Worm (Caenorhabditis elegans) whole organism, L3 larva: ENCODE measurements around the gene M03F4.4.
A peak's percentile ranks its signal among the peaks of the same experiment; 100 is the strongest.

Source experiments
- R02D3.7 ChIP-seq: fragments of 150-350 bp; optimal IDR thresholded peaks from 2 replicates; lab custom pipeline; 2014; ENCODE audit warnings: missing biosample characterization, missing genetic modification characterization
- ZK546.5 ChIP-seq: sonication (generic microtip); optimal IDR thresholded peaks from 2 replicates; lab custom pipeline; 2017; ENCODE audit warnings: missing biosample characterization, missing genetic modification characterization
- aly-2 ChIP-seq: fragments of 150-350 bp; optimal IDR thresholded peaks from 2 replicates; lab custom pipeline; 2014; ENCODE audit warnings: missing biosample characterization, missing genetic modification characterization
- ceh-28 ChIP-seq: fragments of 150-350 bp; optimal IDR thresholded peaks from 2 replicates; lab custom pipeline; 2014; ENCODE audit warnings: missing biosample characterization, missing genetic modification reagents, missing genetic modification characterization
- ceh-82 ChIP-seq: fragments of 150-350 bp; optimal IDR thresholded peaks from 2 replicates; lab custom pipeline; 2014; ENCODE audit warnings: missing biosample characterization, missing genetic modification characterization
- ceh-9 ChIP-seq: sonication (generic microtip); optimal IDR thresholded peaks from 2 replicates; lab custom pipeline; 2018; ENCODE audit warnings: missing biosample characterization, missing genetic modification characterization
- daf-12 ChIP-seq: fragments of 150-350 bp; optimal IDR thresholded peaks from 2 replicates; lab custom pipeline; 2014; ENCODE audit warnings: missing biosample characterization, missing genetic modification reagents, missing genetic modification characterization
- egl-5 ChIP-seq: fragments of 150-350 bp; optimal IDR thresholded peaks from 2 replicates; lab custom pipeline; 2017; ENCODE audit warnings: missing biosample characterization, missing genetic modification reagents, missing genetic modification characterization, inconsistent platforms
- elt-1 ChIP-seq: fragments of 150-350 bp; optimal IDR thresholded peaks from 2 replicates; lab custom pipeline; 2014; ENCODE audit warnings: missing biosample characterization, missing genetic modification characterization
- elt-2 ChIP-seq: sonication (generic microtip); optimal IDR thresholded peaks from 2 replicates; lab custom pipeline; 2016; ENCODE audit warnings: missing genetic modification reagents, mild to moderate bottlenecking, missing genetic modification characterization, missing compliant biosample characterization
- elt-3 ChIP-seq, 3 experiments: fragments of 150-350 bp in 1 of 3; sonication (generic microtip) in 2 of 3; optimal IDR thresholded peaks; 2 replicates in 2 of 3; 4 replicates in 1 of 3; lab custom pipeline; 2014 to 2017; ENCODE audit warnings: missing biosample characterization in 3 of 3, missing genetic modification characterization in 3 of 3
- fkh-10 ChIP-seq: sonication (generic microtip); optimal IDR thresholded peaks from 2 replicates; lab custom pipeline; 2017; ENCODE audit warnings: missing biosample characterization, missing genetic modification reagents, missing genetic modification characterization
- fkh-2 ChIP-seq: fragments of 150-350 bp; optimal IDR thresholded peaks from 2 replicates; lab custom pipeline; 2014; ENCODE audit warnings: missing biosample characterization, missing genetic modification reagents, missing genetic modification characterization
- hmg-11 ChIP-seq: sonication (generic microtip); optimal IDR thresholded peaks from 2 replicates; lab custom pipeline; 2016; ENCODE audit warnings: missing genetic modification characterization, missing compliant biosample characterization
- jun-1 ChIP-seq: fragments of 150-350 bp; optimal IDR thresholded peaks from 2 replicates; lab custom pipeline; 2014; ENCODE audit warnings: missing biosample characterization, missing genetic modification reagents, missing genetic modification characterization
- lin-15B ChIP-seq: fragments of 150-350 bp; optimal IDR thresholded peaks from 2 replicates; lab custom pipeline; 2014; ENCODE audit warnings: missing biosample characterization, missing genetic modification characterization
- lin-39 ChIP-seq: fragments of 150-350 bp; optimal IDR thresholded peaks from 2 replicates; lab custom pipeline; 2018; ENCODE audit warnings: missing biosample characterization, missing genetic modification reagents, missing genetic modification characterization
- lsy-12 ChIP-seq: sonication (generic microtip); optimal IDR thresholded peaks from 2 replicates; lab custom pipeline; 2016; ENCODE audit warnings: mild to moderate bottlenecking, missing genetic modification characterization, missing compliant biosample characterization
- mdl-1 ChIP-seq: fragments of 150-350 bp; optimal IDR thresholded peaks from 2 replicates; lab custom pipeline; 2014; ENCODE audit warnings: missing biosample characterization, missing genetic modification characterization
- nfya-1 ChIP-seq: sonication (generic microtip); optimal IDR thresholded peaks from 2 replicates; lab custom pipeline; 2017; ENCODE audit warnings: missing genetic modification characterization, mild to moderate bottlenecking, missing compliant biosample characterization, antibody characterized with exemption, moderate library complexity; ENCODE audit not compliant: insufficient read depth
- nhr-11 ChIP-seq: fragments of 150-350 bp; optimal IDR thresholded peaks from 2 replicates; lab custom pipeline; 2014; ENCODE audit warnings: missing biosample characterization, missing genetic modification characterization
- nhr-25 ChIP-seq: sonication (generic microtip); optimal IDR thresholded peaks from 2 replicates; lab custom pipeline; 2017; ENCODE audit warnings: missing biosample characterization, missing genetic modification characterization
- nhr-43 ChIP-seq: sonication (generic microtip); optimal IDR thresholded peaks from 2 replicates; lab custom pipeline; 2016; ENCODE audit warnings: mild to moderate bottlenecking, missing genetic modification characterization, missing compliant biosample characterization; ENCODE audit not compliant: poor library complexity, severe bottlenecking
- nhr-67 ChIP-seq: fragments of 150-350 bp; optimal IDR thresholded peaks from 2 replicates; lab custom pipeline; 2014; ENCODE audit warnings: missing biosample characterization, missing genetic modification characterization
- nhr-76 ChIP-seq: fragments of 150-350 bp; sonication (generic microtip); optimal IDR thresholded peaks from 5 replicates; lab custom pipeline; 2014; ENCODE audit warnings: missing biosample characterization, missing genetic modification characterization
- nhr-77 ChIP-seq: fragments of 150-350 bp; optimal IDR thresholded peaks from 2 replicates; lab custom pipeline; 2014; ENCODE audit warnings: missing biosample characterization, missing genetic modification characterization
- pha-4 ChIP-seq: fragments of 150-350 bp; optimal IDR thresholded peaks from 2 replicates; lab custom pipeline; 2014; ENCODE audit warnings: missing biosample characterization, missing genetic modification reagents, missing genetic modification characterization
- pqm-1 ChIP-seq: fragments of 150-350 bp; optimal IDR thresholded peaks from 2 replicates; lab custom pipeline; 2017; ENCODE audit warnings: missing biosample characterization, missing genetic modification characterization, inconsistent platforms
- sea-2 ChIP-seq: fragments of 150-350 bp; sonication (generic microtip); optimal IDR thresholded peaks from 4 replicates; lab custom pipeline; 2014; ENCODE audit warnings: missing biosample characterization, missing genetic modification reagents, missing genetic modification characterization
- skn-1 ChIP-seq: fragments of 150-350 bp; optimal IDR thresholded peaks from 2 replicates; lab custom pipeline; 2014; ENCODE audit warnings: missing biosample characterization, missing genetic modification characterization
- snpc-4 ChIP-seq: fragments of 150-350 bp; optimal IDR thresholded peaks from 2 replicates; lab custom pipeline; 2014; ENCODE audit warnings: missing biosample characterization, missing genetic modification characterization
- tbx-2 ChIP-seq: sonication (generic microtip); optimal IDR thresholded peaks from 2 replicates; lab custom pipeline; 2016; ENCODE audit warnings: mild to moderate bottlenecking, missing genetic modification characterization, missing compliant biosample characterization
- unc-39 ChIP-seq: sonication (generic microtip); optimal IDR thresholded peaks from 4 replicates; lab custom pipeline; 2017; ENCODE audit warnings: missing biosample characterization, missing genetic modification characterization
- unc-62 ChIP-seq: fragments of 150-350 bp; sonication (generic microtip); optimal IDR thresholded peaks from 4 replicates; lab custom pipeline; 2014; ENCODE audit warnings: missing biosample characterization, missing genetic modification reagents, missing genetic modification characterization
- zag-1 ChIP-seq: fragments of 150-350 bp; optimal IDR thresholded peaks from 2 replicates; lab custom pipeline; 2014; ENCODE audit warnings: missing biosample characterization, missing genetic modification characterization

Gene M03F4.4

ce11 chrX:4957259-4957658, at the start of gene M03F4.4:
Gene M03F4.4, minus strand, starts transcription at chrX:4957418.
- peak; percentile 7 for TF ChIP-seq nhr-11 (tag; lab: Kevin White, UChicago)
- peak; percentile 8 for TF ChIP-seq lin-39 (tag; lab: Kevin White, UChicago)
- no peak for TF ChIP-seq elt-3 (tag; optimal IDR thresholded peaks at IDR 0.05; lab: Kevin White, UChicago)
- TF ChIP-seq mdl-1 (tag; lab: Kevin White, UChicago), result no peak
- TF ChIP-seq egl-5 (tag; lab: Kevin White, UChicago), result peak; percentile 45
- TF ChIP-seq pha-4 (tag; lab: Kevin White, UChicago), result peak; percentile 20
- TF ChIP-seq nhr-76 (tag; lab: Kevin White, UChicago), result no peak
- no peak for TF ChIP-seq pqm-1
- TF ChIP-seq ceh-9, result no peak
- TF ChIP-seq nfya-1 (tag; lab: Kevin White, UChicago), result peak; percentile 23
- no peak for TF ChIP-seq nhr-77 (tag; lab: Kevin White, UChicago)
- no peak for TF ChIP-seq snpc-4 (tag; lab: Kevin White, UChicago)

ce11 chrX:5006972-5007371, 49.8 kb upstream of the M03F4.4 start:
- TF ChIP-seq ceh-28 (tag; lab: Kevin White, UChicago), result no peak
- TF ChIP-seq fkh-10 (GFP tag; lab: Kevin White, UChicago), result no peak
- TF ChIP-seq ceh-82 (tag; lab: Kevin White, UChicago), result no peak
- TF ChIP-seq pha-4 (tag; lab: Kevin White, UChicago), result peak; percentile 14
- peak; percentile 64 for TF ChIP-seq elt-2 (tag; lab: Kevin White, UChicago)
- no peak for TF ChIP-seq fkh-2 (tag; lab: Kevin White, UChicago)
- TF ChIP-seq, all 47 proteins: peak for 2

- TF ChIP-seq fkh-10 (GFP tag; lab: Kevin White, UChicago) (no peak), nhr-11 (tag; lab: Kevin White, UChicago) (no peak), ZK546.5 (no peak), R02D3.7 (no peak), unc-62 (no peak), lin-15B (no peak), elt-1 (tag; lab: Kevin White, UChicago) (no peak), elt-2 (tag; lab: Kevin White, UChicago) (no peak), ceh-28 (tag; lab: Kevin White, UChicago) (no peak), pqm-1 (no peak), nhr-77 (tag; lab: Kevin White, UChicago) (no peak), jun-1 (tag; lab: Kevin White, UChicago) (no peak), ceh-82 (tag; lab: Kevin White, UChicago) (no peak), nhr-67 (tag; lab: Kevin White, UChicago) (no peak), aly-2 (no peak), ceh-9 (no peak), lsy-12 (no peak), nhr-25 (tag; lab: Kevin White, UChicago) (no peak), sea-2 (GFP tag; lab: Kevin White, UChicago) (no peak)
Observed at ce11 chrX:5004940-5005339, 47.7 kb upstream of the M03F4.4 start, which contains the start of gene hsd-2. Gene hsd-2, plus strand, starts transcription at chrX:5005240.

- no peak for TF ChIP-seq fkh-2 (tag; lab: Kevin White, UChicago)
- no peak for TF ChIP-seq elt-1 (tag; lab: Kevin White, UChicago)
- no peak for TF ChIP-seq daf-12 (tag; lab: Kevin White, UChicago)
- no peak for TF ChIP-seq tbx-2 (tag; lab: Kevin White, UChicago)
- no peak for TF ChIP-seq egl-5 (tag; lab: Kevin White, UChicago)
- no peak for TF ChIP-seq aly-2
- no peak for TF ChIP-seq nhr-43 (tag; lab: Kevin White, UChicago)
- no peak for TF ChIP-seq nhr-67 (tag; lab: Kevin White, UChicago)
- no peak for TF ChIP-seq nhr-76 (tag; lab: Kevin White, UChicago)
- TF ChIP-seq sea-2 (GFP tag; lab: Kevin White, UChicago), result no peak
- TF ChIP-seq nhr-11 (tag; lab: Kevin White, UChicago), result no peak
- TF ChIP-seq ceh-82 (tag; lab: Kevin White, UChicago), result no peak
- TF ChIP-seq jun-1 (tag; lab: Kevin White, UChicago), result no peak
- no peak for TF ChIP-seq nfya-1 (tag; lab: Kevin White, UChicago)
Observed at ce11 chrX:4998875-4999274, 41.7 kb upstream of the M03F4.4 start, which contains the start of gene set-30. Gene set-30, plus strand, starts transcription at chrX:4999270.

ce11 chrX:4997548-4998087, 40.4 kb upstream of the M03F4.4 start, which contains the start of gene ZC8.6:
Gene ZC8.6, minus strand, starts transcription at chrX:4997598.
- no peak for TF ChIP-seq sea-2 (GFP tag; lab: Kevin White, UChicago)
- peak; percentile 8 for TF ChIP-seq snpc-4 (tag; lab: Kevin White, UChicago)
- no peak for TF ChIP-seq aly-2
- TF ChIP-seq pqm-1, result peak; percentile 70
- TF ChIP-seq elt-2 (tag; lab: Kevin White, UChicago), result peak; percentile 40
- peak; percentile 49 for TF ChIP-seq pha-4 (tag; lab: Kevin White, UChicago)
- TF ChIP-seq hmg-11, result peak; percentile 54
- no peak for TF ChIP-seq ZK546.5
- TF ChIP-seq skn-1 (tag; lab: Kevin White, UChicago), result peak; percentile 7
- peak; percentile 38 for TF ChIP-seq nhr-25 (tag; lab: Kevin White, UChicago)
- no peak for TF ChIP-seq nhr-77 (tag; lab: Kevin White, UChicago)
- TF ChIP-seq tbx-2 (tag; lab: Kevin White, UChicago), result no peak
- peak; percentile 46 for TF ChIP-seq lin-15B
- no peak for TF ChIP-seq daf-12 (tag; lab: Kevin White, UChicago)
- no peak for TF ChIP-seq unc-39 (tag; lab: Kevin White, UChicago)
- TF ChIP-seq nhr-11 (tag; lab: Kevin White, UChicago), result no peak
- TF ChIP-seq fkh-10 (GFP tag; lab: Kevin White, UChicago), result no peak
- TF ChIP-seq zag-1 (tag; lab: Kevin White, UChicago), result no peak
- TF ChIP-seq ceh-82 (tag; lab: Kevin White, UChicago), result no peak
- TF ChIP-seq lin-39 (tag; lab: Kevin White, UChicago), result peak; percentile 72
- TF ChIP-seq unc-62, result no peak
- no peak for TF ChIP-seq fkh-2 (tag; lab: Kevin White, UChicago)
- peak; percentile 13 for TF ChIP-seq ceh-28 (tag; lab: Kevin White, UChicago)
- no peak for TF ChIP-seq nhr-43 (tag; lab: Kevin White, UChicago)
